Worm (Caenorhabditis elegans): ENCODE data around the gene fum-1.

Gene fum-1

DNA sequence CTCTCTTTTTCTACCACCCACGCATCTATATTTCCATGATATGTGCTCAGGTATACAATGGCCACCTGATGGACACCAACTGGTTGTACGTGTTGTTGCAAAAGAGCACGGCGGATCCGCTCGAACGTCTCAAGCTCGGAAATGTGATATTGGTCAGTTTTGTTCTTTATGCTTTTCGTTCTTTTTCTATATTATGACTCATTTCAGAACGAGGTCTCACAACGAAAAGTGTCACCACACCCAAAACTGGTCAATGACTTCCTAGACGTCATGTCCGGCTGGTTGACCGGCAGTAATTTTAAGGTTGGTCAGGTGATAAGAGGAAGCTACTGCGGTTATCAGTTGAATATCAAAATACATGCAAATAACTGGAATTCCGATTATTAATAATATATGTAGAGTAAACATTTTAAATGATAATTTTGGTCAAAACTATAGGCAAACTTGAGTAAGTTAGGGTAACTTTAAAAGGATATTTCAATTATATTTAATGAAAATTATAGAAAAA is 42.8 kb downstream of the fum-1 start, which contains the start of gene cls-1:
cls-1 (plus strand) TSS at position 51 of the 508 bp plus-strand sequence.
- TF ChIP-seq ets-4 (tag; optimal IDR thresholded peaks at IDR 0.05) (no peak), nhr-232 (tag; optimal IDR thresholded peaks at IDR 0.05) (no peak), pqm-1 (tag; optimal IDR thresholded peaks at IDR 0.05) (no peak), Y22D7AL.16 (tag; optimal IDR thresholded peaks at IDR 0.05) (no peak), ceh-9 (tag; optimal IDR thresholded peaks at IDR 0.05) (no peak)
